Fruit fly (Drosophila melanogaster) whole organism: Measurements from ENCODE around the gene CG12560.

ENCODE experiments used
- CG8478 ChIP-seq: fragments of >200 bp; optimal IDR thresholded peaks from 2 replicates; lab custom pipeline; 2018; ENCODE audit warnings: inconsistent platforms
- Dll ChIP-seq: fragments of >200 bp; optimal IDR thresholded peaks from 2 replicates; lab custom pipeline; 2017
- EcR ChIP-seq, 2 experiments: fragments of >200 bp; optimal IDR thresholded peaks; 2 replicates each; lab custom pipeline; 2017; ENCODE audit warnings: missing biosample characterization in 2 of 2, missing genetic modification characterization in 2 of 2, missing genetic modification reagents in 2 of 2
- pan ChIP-seq: fragments of >200 bp; optimal IDR thresholded peaks from 2 replicates; lab custom pipeline; 2017
- psq ChIP-seq: fragments of >200 bp; optimal IDR thresholded peaks from 2 replicates; lab custom pipeline; 2017
- usp ChIP-seq: fragments of >200 bp; optimal IDR thresholded peaks from 2 replicates; lab custom pipeline; 2017; ENCODE audit warnings: missing biosample characterization, missing genetic modification characterization, mixed read lengths

CG12560 gene

DNA sequence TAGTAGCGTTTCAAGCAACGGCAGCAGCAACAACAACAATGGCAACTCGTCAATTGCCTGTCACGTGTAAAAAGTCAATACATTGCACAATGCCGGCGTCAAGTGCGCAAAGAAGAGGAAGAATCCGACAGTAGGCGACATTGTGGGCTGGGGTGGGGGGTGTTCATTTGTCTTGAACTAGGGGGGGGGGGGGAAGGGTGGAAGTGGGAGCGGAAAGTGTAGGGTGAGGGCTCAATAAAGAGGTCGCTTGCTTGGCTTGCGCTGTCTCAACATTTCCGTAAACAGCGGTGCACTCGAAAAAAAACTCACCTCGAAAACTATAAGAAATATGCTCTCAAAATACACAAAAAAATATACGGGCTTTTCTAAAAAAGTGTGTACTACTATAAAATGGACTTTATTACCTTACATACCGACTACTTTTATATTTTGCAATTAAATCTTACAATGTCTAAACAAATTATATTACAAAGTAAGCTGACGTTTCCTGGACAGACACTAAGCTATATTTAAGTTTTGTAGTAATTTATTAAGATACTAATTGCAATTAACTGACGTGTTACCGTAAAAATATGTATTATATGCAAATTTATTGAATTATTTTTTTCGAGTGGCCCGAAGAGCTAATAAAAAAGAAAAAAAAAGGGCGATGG lies 43.3 kb downstream of the CG12560 start:
- no peak for TF ChIP-seq usp
- no peak for TF ChIP-seq pan (lab: Kevin White, UChicago)
- TF ChIP-seq EcR (GFP tag; optimal IDR thresholded peaks at IDR 0.05; lab: Kevin White, UChicago): no peak
- no peak for TF ChIP-seq psq
- no peak for TF ChIP-seq Dll (lab: Kevin White, UChicago)
- no peak for TF ChIP-seq CG8478 (lab: Kevin White, UChicago)

dm6 chr2L:7964611-7965010 lies 44.7 kb downstream of the CG12560 start:
- no peak for TF ChIP-seq EcR (GFP tag; optimal IDR thresholded peaks at IDR 0.05; lab: Kevin White, UChicago)
- no peak for TF ChIP-seq pan (lab: Kevin White, UChicago)
- no peak for TF ChIP-seq Dll (lab: Kevin White, UChicago)
- TF ChIP-seq usp: no peak
- TF ChIP-seq psq: no peak
- no peak for TF ChIP-seq CG8478 (lab: Kevin White, UChicago)

DNA sequence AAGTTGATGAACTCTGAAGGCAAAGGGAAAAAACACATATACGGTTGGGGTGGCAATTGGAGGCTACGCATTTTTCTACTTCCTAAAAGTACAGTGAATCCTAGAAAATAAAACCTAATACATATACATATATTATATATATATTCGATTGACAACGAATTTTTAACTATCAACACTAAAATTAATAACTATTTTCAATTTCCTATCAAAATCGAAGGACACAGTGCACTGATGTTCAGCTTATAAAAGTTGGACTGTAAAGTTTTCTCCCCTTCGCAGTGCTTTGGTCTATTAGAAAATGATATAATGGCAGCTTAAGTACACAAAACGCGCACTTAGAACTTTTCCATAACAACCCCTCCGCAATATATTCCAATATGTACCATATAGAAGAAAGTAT lies 46.4 kb downstream of the CG12560 start:
- TF ChIP-seq Dll (lab: Kevin White, UChicago) (no peak), pan (lab: Kevin White, UChicago) (no peak), CG8478 (lab: Kevin White, UChicago) (no peak), usp (no peak), EcR (GFP tag; optimal IDR thresholded peaks at IDR 0.05; lab: Kevin White, UChicago) (no peak), psq (no peak)

dm6 chr2L:7962237-7962636 lies 47.0 kb downstream of the CG12560 start:
- TF ChIP-seq CG8478 (lab: Kevin White, UChicago): no peak
- no peak for TF ChIP-seq usp
- peak; percentile 45 to 70 for TF ChIP-seq EcR (GFP tag; optimal IDR thresholded peaks at IDR 0.05; lab: Kevin White, UChicago)
- TF ChIP-seq psq: no peak
- no peak for TF ChIP-seq Dll (lab: Kevin White, UChicago)
- no peak for TF ChIP-seq pan (lab: Kevin White, UChicago)

- no peak for TF ChIP-seq EcR (GFP tag; optimal IDR thresholded peaks at IDR 0.05; lab: Kevin White, UChicago)
- TF ChIP-seq CG8478 (lab: Kevin White, UChicago): no peak
- TF ChIP-seq pan (lab: Kevin White, UChicago): no peak
- no peak for TF ChIP-seq Dll (lab: Kevin White, UChicago)
- no peak for TF ChIP-seq psq
- no peak for TF ChIP-seq usp
Measured at dm6 chr2L:7960581-7961530, 48.4 kb downstream of the CG12560 start.
